Worm (Caenorhabditis elegans): Measurements from ENCODE around the gene C27H6.8.
"Not testable (repeated sequence)": the region's sequence is repeated elsewhere in the genome, so short reads cannot be mapped to it uniquely, and the experiment has no call there.

The C27H6.8 gene

DNA sequence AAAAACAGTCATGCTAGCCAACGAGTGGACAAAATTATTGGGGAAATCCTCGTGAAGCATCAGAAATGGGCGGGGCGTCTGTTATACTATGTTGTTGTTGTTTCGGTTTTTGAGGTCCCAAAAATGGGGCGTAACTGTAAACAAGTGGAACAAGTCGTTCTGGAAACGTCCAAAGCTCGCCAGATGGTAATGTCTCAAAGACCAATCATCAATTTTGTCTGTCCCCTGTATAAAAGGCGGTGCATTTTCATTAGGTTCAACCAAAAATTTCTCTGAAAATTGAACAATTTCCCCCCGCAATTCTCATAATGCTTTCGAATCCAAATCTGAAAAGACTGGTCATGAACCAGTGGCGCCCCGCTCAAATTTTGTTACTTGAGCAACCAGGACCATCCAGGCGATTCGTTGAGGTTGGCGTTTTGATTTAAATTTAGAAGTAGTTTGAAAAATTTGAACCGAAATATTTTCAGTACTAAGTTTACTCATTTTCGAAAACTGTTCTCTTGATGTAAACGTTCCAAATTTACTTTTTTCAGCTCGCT is 31.6 kb upstream of the C27H6.8 start:
- no peak for TF ChIP-seq hmg-4 (GFP tag; optimal IDR thresholded peaks at IDR 0.05)
- TF ChIP-seq sea-1 (GFP tag; conservative IDR thresholded peaks at IDR 0.05), result no peak
- no peak for TF ChIP-seq B0310.2 (tag; optimal IDR thresholded peaks at IDR 0.05)
- TF ChIP-seq aly-1 (tag; optimal IDR thresholded peaks at IDR 0.05), result no peak
- no peak for TF ChIP-seq ceh-36 (tag; optimal IDR thresholded peaks at IDR 0.05)
- no peak for TF ChIP-seq pes-1 (GFP tag; IDR thresholded peaks at IDR 0.05)
- TF ChIP-seq tbx-11 (GFP tag; IDR thresholded peaks at IDR 0.05), result no peak
- TF ChIP-seq flt-1 (GFP tag; IDR thresholded peaks at IDR 0.05), result no peak
- TF ChIP-seq F13C5.2 (tag; optimal IDR thresholded peaks at IDR 0.05), result no peak
- no peak for TF ChIP-seq tbx-37 (GFP tag; conservative IDR thresholded peaks at IDR 0.05)
- no peak for TF ChIP-seq tra-4 (tag; optimal IDR thresholded peaks at IDR 0.05)
- no peak for TF ChIP-seq hmbx-1 (tag; optimal IDR thresholded peaks at IDR 0.05)
- no peak for TF ChIP-seq ceh-13 (GFP tag; optimal IDR thresholded peaks at IDR 0.05)
- TF ChIP-seq scrt-1 (GFP tag; IDR thresholded peaks at IDR 0.05), result no peak
- TF ChIP-seq hnd-1 (tag; optimal IDR thresholded peaks at IDR 0.05), result no peak
- TF ChIP-seq ama-1 (optimal IDR thresholded peaks at IDR 0.05), result no peak
- TF ChIP-seq ets-7 (tag; optimal IDR thresholded peaks at IDR 0.05), result no peak

DNA sequence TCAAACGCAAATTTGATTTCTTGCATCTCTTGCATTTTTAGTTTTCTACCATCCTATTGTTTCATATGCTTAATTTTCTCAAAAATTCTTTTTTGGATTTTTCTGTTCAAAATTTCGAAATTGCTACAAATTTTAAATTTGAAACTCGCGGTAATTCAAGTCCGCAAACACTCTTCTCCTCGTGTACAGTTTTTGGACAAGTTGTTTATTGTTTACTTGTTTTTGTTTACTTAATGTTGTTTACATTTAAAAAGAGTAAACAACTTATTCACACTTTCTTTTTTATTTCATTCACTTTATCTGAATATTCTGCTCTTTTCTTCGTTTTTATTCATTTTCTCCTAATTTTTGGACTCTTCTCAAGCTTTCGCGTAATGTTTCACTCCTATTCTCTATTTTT is 30.7 kb upstream of the C27H6.8 start:
- no peak for TF ChIP-seq ceh-13 (GFP tag; optimal IDR thresholded peaks at IDR 0.05)
- no peak for TF ChIP-seq pes-1 (GFP tag; IDR thresholded peaks at IDR 0.05)
- TF ChIP-seq tbx-37 (GFP tag; conservative IDR thresholded peaks at IDR 0.05), result no peak
- TF ChIP-seq flt-1 (GFP tag; IDR thresholded peaks at IDR 0.05), result no peak
- TF ChIP-seq hmg-4 (GFP tag; optimal IDR thresholded peaks at IDR 0.05), result no peak
- no peak for TF ChIP-seq scrt-1 (GFP tag; IDR thresholded peaks at IDR 0.05)
- TF ChIP-seq tra-4 (tag; optimal IDR thresholded peaks at IDR 0.05), result no peak
- TF ChIP-seq B0310.2 (tag; optimal IDR thresholded peaks at IDR 0.05), result no peak
- TF ChIP-seq hnd-1 (tag; optimal IDR thresholded peaks at IDR 0.05), result no peak
- no peak for TF ChIP-seq tbx-11 (GFP tag; IDR thresholded peaks at IDR 0.05)
- TF ChIP-seq ceh-36 (tag; optimal IDR thresholded peaks at IDR 0.05), result no peak
- TF ChIP-seq ama-1 (optimal IDR thresholded peaks at IDR 0.05), result no peak
- TF ChIP-seq ets-7 (tag; optimal IDR thresholded peaks at IDR 0.05), result no peak
- TF ChIP-seq hmbx-1 (tag; optimal IDR thresholded peaks at IDR 0.05), result no peak

ce11 chrV:10012639-10013038 is 25.1 kb upstream of the C27H6.8 start:
- TF ChIP-seq pes-1 (GFP tag; IDR thresholded peaks at IDR 0.05) (no peak), flt-1 (GFP tag; IDR thresholded peaks at IDR 0.05) (no peak), aly-1 (tag; optimal IDR thresholded peaks at IDR 0.05) (no peak), B0310.2 (tag; optimal IDR thresholded peaks at IDR 0.05) (no peak), sea-1 (GFP tag; conservative IDR thresholded peaks at IDR 0.05) (no peak)

DNA sequence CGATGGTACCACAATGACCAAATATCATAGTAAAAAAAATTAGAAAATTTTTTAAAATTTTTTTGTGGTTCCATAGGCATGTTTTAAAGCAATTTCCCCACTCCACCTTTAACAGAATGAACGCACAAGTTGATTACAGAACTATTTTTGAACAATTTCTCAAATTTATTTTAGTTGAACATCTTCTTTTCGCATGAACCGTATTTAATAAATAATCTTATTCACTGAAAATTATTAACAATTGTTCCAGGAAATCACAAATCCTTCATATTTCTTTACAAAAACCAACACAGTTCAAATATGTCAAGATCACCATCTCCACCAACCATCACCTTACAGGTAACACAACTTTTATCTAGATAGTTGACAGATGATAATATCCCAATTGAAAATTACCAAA is 24.0 kb upstream of the C27H6.8 start, which contains the start of gene lea-1:
TSS of gene lea-1 (plus strand) at position 301 of the 400 bp plus-strand sequence.
- no peak for TF ChIP-seq tbx-37 (GFP tag; conservative IDR thresholded peaks at IDR 0.05)
- TF ChIP-seq hnd-1 (tag; optimal IDR thresholded peaks at IDR 0.05), result no peak
- no peak for TF ChIP-seq flt-1 (GFP tag; IDR thresholded peaks at IDR 0.05)
- TF ChIP-seq ets-7 (tag; optimal IDR thresholded peaks at IDR 0.05), result no peak
- no peak for TF ChIP-seq B0310.2 (tag; optimal IDR thresholded peaks at IDR 0.05)
- no peak for TF ChIP-seq scrt-1 (GFP tag; IDR thresholded peaks at IDR 0.05)
- TF ChIP-seq ceh-36 (tag; optimal IDR thresholded peaks at IDR 0.05), result no peak
- TF ChIP-seq sea-1 (GFP tag; conservative IDR thresholded peaks at IDR 0.05), result no peak

DNA sequence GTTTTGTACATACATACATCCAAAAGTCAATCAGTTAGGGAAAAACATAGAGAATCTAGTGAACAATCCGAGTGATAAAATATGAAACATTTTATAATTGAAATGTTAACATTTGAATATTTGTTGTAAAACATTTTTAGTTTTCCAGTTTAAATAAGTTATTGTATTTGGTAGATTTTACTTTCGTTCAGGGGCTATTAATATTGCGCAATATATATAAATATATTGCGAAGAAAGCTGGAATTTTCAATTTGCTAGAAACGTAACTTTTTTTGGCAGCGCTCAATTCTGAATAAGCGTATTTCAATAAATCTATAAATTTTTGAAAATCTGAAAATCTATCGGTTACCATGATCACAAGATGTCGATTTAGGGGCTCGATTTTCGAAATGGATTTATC is 19.9 kb upstream of the C27H6.8 start:
- TF ChIP-seq aly-1 (tag; optimal IDR thresholded peaks at IDR 0.05), result no peak
- TF ChIP-seq ets-7 (tag; optimal IDR thresholded peaks at IDR 0.05), result no peak
- no peak for TF ChIP-seq tbx-37 (GFP tag; conservative IDR thresholded peaks at IDR 0.05)
- no peak for TF ChIP-seq ceh-13 (GFP tag; optimal IDR thresholded peaks at IDR 0.05)
- TF ChIP-seq tbx-11 (GFP tag; IDR thresholded peaks at IDR 0.05), result no peak
- TF ChIP-seq sea-1 (GFP tag; conservative IDR thresholded peaks at IDR 0.05), result no peak
- no peak for TF ChIP-seq hmg-4 (GFP tag; optimal IDR thresholded peaks at IDR 0.05)
- no peak for TF ChIP-seq hmbx-1 (tag; optimal IDR thresholded peaks at IDR 0.05)
- no peak for TF ChIP-seq ceh-36 (tag; optimal IDR thresholded peaks at IDR 0.05)
- TF ChIP-seq scrt-1 (GFP tag; IDR thresholded peaks at IDR 0.05), result no peak
- TF ChIP-seq F13C5.2 (tag; optimal IDR thresholded peaks at IDR 0.05), result no peak
- TF ChIP-seq flt-1 (GFP tag; IDR thresholded peaks at IDR 0.05), result no peak
- TF ChIP-seq pes-1 (GFP tag; IDR thresholded peaks at IDR 0.05), result no peak
- no peak for TF ChIP-seq hnd-1 (tag; optimal IDR thresholded peaks at IDR 0.05)
- TF ChIP-seq tra-4 (tag; optimal IDR thresholded peaks at IDR 0.05), result no peak
- TF ChIP-seq B0310.2 (tag; optimal IDR thresholded peaks at IDR 0.05), result no peak
- TF ChIP-seq ama-1 (optimal IDR thresholded peaks at IDR 0.05), result no peak

DNA sequence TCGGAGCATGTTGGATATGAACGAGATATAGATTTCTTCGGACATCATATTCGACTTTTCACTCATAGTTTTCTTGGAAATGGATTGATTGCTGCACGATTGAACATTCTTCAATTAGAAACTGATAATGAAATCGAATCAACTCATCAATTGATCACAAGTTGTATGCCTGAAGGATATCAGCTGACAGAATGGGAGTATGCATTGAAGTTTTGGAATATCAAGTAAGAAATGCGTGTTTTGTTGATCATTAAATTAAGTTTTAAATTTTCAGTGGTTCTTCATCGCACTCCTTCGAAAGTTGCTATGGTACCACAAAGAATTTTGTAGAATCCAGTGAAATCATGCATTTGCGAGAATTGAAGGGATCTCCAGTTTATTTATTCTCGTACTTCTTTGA is 18.8 kb upstream of the C27H6.8 start:
- no peak for TF ChIP-seq ceh-36 (tag; optimal IDR thresholded peaks at IDR 0.05)

- not testable (repeated sequence) for TF ChIP-seq B0310.2 (tag; optimal IDR thresholded peaks at IDR 0.05); ceh-13 (GFP tag; optimal IDR thresholded peaks at IDR 0.05); flt-1 (GFP tag; IDR thresholded peaks at IDR 0.05)
Measured at ce11 chrV:10004048-10004761, 16.6 kb upstream of the C27H6.8 start, which contains the start of gene uda-1. uda-1 (plus strand) TSS chrV:10004755.

All from whole organism, early embryonic.